Fruit fly (Drosophila melanogaster) whole organism, embryonic: Measurements from ENCODE around the gene CG9676.

Source experiments
- Adf1 ChIP-seq: fragments of 200-800 bp; sonication (Bioruptor generic); IDR thresholded peaks from 2 replicates; pipeline ENCODE4 v1.3.6; 2022; ENCODE audit warnings: missing biosample characterization, missing genetic modification characterization
- CG11456 ChIP-seq: fragments of 200-800 bp; sonication (Bioruptor generic); IDR thresholded peaks from 3 replicates; pipeline ENCODE4 v1.3.6; 2022; ENCODE audit warnings: missing biosample characterization, missing genetic modification characterization
- CG12155 ChIP-seq: fragments of 200-800 bp; sonication (Bioruptor generic); optimal IDR thresholded peaks from 3 replicates; lab custom pipeline; 2016; ENCODE audit warnings: missing biosample characterization, missing genetic modification characterization
- CG12299 ChIP-seq: fragments of 200-800 bp; sonication (Bioruptor generic); optimal IDR thresholded peaks from 2 replicates; lab custom pipeline; 2018; ENCODE audit warnings: missing biosample characterization, mild to moderate bottlenecking, missing genetic modification characterization
- CG13894 ChIP-seq: fragments of 200-800 bp; sonication (Bioruptor generic); optimal IDR thresholded peaks from 3 replicates; lab custom pipeline; 2018; ENCODE audit warnings: missing biosample characterization, mild to moderate bottlenecking, missing genetic modification characterization, moderate library complexity
- CG14050 ChIP-seq: fragments of 200-800 bp; sonication (Bioruptor generic); IDR thresholded peaks from 3 replicates; pipeline ENCODE4 v1.3.6; 2022; ENCODE audit warnings: missing biosample characterization, missing genetic modification characterization
- CG15073 ChIP-seq: fragments of 200-800 bp; sonication (Bioruptor generic); optimal IDR thresholded peaks from 2 replicates; lab custom pipeline; 2016; ENCODE audit warnings: missing biosample characterization, missing genetic modification characterization
- CG1529 ChIP-seq: fragments of 200-800 bp; sonication (Bioruptor generic); optimal IDR thresholded peaks from 3 replicates; lab custom pipeline; 2018; ENCODE audit warnings: missing biosample characterization, missing genetic modification characterization
- CG16779 ChIP-seq: fragments of 200-800 bp; sonication (Bioruptor generic); IDR thresholded peaks from 2 replicates; pipeline ENCODE4 v1.3.6; 2022; ENCODE audit warnings: missing biosample characterization, missing genetic modification characterization
- CG16815 ChIP-seq: fragments of 200-800 bp; sonication (Bioruptor generic); optimal IDR thresholded peaks from 3 replicates; lab custom pipeline; 2017; ENCODE audit warnings: missing biosample characterization, mild to moderate bottlenecking, missing genetic modification characterization
- CG17802 ChIP-seq: fragments of 200-800 bp; sonication (Bioruptor generic); optimal IDR thresholded peaks from 2 replicates; lab custom pipeline; 2018; ENCODE audit warnings: missing biosample characterization, mild to moderate bottlenecking, missing genetic modification characterization, moderate library complexity
- CG17829 ChIP-seq: fragments of 200-800 bp; optimal IDR thresholded peaks from 2 replicates; lab custom pipeline; 2019; ENCODE audit warnings: missing biosample characterization, mild to moderate bottlenecking, missing genetic modification characterization, moderate library complexity
- CG2129 ChIP-seq: fragments of 200-800 bp; sonication (Bioruptor generic); IDR thresholded peaks from 2 replicates; pipeline ENCODE4 v1.3.6; 2022; ENCODE audit warnings: missing biosample characterization, missing genetic modification characterization; ENCODE audit not compliant: partially characterized antibody
- CG32767 ChIP-seq: fragments of 200-800 bp; sonication (Bioruptor generic); IDR thresholded peaks from 2 replicates; pipeline ENCODE4 v1.3.6; 2022; ENCODE audit warnings: missing biosample characterization, missing genetic modification characterization
- CG33213 ChIP-seq: fragments of 200-800 bp; sonication (Bioruptor generic); optimal IDR thresholded peaks from 3 replicates; lab custom pipeline; 2016; ENCODE audit warnings: missing biosample characterization, missing genetic modification characterization
- CG3407 ChIP-seq: fragments of 200-800 bp; sonication (Bioruptor generic); optimal IDR thresholded peaks from 2 replicates; lab custom pipeline; 2018; ENCODE audit warnings: missing biosample characterization, mild to moderate bottlenecking, missing genetic modification characterization
- CG4404 ChIP-seq: fragments of 200-800 bp; sonication (Bioruptor generic); IDR thresholded peaks from 2 replicates; pipeline ENCODE4 v1.3.6; 2022; ENCODE audit warnings: missing biosample characterization, missing genetic modification characterization
- CG4707 ChIP-seq: fragments of 200-800 bp; sonication (Bioruptor generic); optimal IDR thresholded peaks from 2 replicates; lab custom pipeline; 2018; ENCODE audit warnings: missing biosample characterization, mild to moderate bottlenecking, missing genetic modification characterization, moderate library complexity
- CG6272 ChIP-seq: fragments of 200-800 bp; sonication (Bioruptor generic); IDR thresholded peaks from 2 replicates; pipeline ENCODE4 v1.3.6; 2022; ENCODE audit warnings: missing biosample characterization, missing genetic modification characterization
- CG6791 ChIP-seq: fragments of 200-800 bp; sonication (Bioruptor generic); IDR thresholded peaks from 3 replicates; pipeline ENCODE4 v1.3.6; 2022; ENCODE audit warnings: missing biosample characterization, missing genetic modification characterization; ENCODE audit not compliant: partially characterized antibody
- CTCF ChIP-seq: fragments of 200-800 bp; sonication (Bioruptor generic); optimal IDR thresholded peaks from 2 replicates; lab custom pipeline; 2017; ENCODE audit warnings: missing biosample characterization, mild to moderate bottlenecking, missing genetic modification characterization, moderate library complexity
- Deaf1 ChIP-seq: fragments of 200-800 bp; optimal IDR thresholded peaks from 3 replicates; lab custom pipeline; 2019; ENCODE audit warnings: missing biosample characterization, mild to moderate bottlenecking, missing genetic modification characterization, moderate library complexity
- Fer2 ChIP-seq: fragments of 200-800 bp; sonication (Bioruptor generic); optimal IDR thresholded peaks from 2 replicates; lab custom pipeline; 2018; ENCODE audit warnings: missing biosample characterization, mild to moderate bottlenecking, missing genetic modification characterization, moderate library complexity
- HHEX ChIP-seq: fragments of 200-800 bp; sonication (Bioruptor generic); optimal IDR thresholded peaks from 3 replicates; lab custom pipeline; 2017; ENCODE audit warnings: missing biosample characterization, mild to moderate bottlenecking, missing genetic modification characterization, missing genetic modification reagents
- HLH3B ChIP-seq: fragments of 200-800 bp; sonication (Bioruptor generic); IDR thresholded peaks from 2 replicates; pipeline ENCODE4 v1.3.6; 2022; ENCODE audit warnings: missing biosample characterization, missing genetic modification characterization
- Hmr ChIP-seq: fragments of 200-800 bp; sonication (Bioruptor generic); optimal IDR thresholded peaks from 3 replicates; lab custom pipeline; 2017; ENCODE audit warnings: mild to moderate bottlenecking, missing biosample characterization, missing genetic modification reagents, missing genetic modification characterization
- Kr ChIP-seq: fragments of 200-800 bp; sonication (Bioruptor generic); optimal IDR thresholded peaks from 2 replicates; lab custom pipeline; 2017; ENCODE audit warnings: missing biosample characterization, mild to moderate bottlenecking, missing genetic modification characterization
- Lim3 ChIP-seq: fragments of 200-800 bp; sonication (Bioruptor generic); IDR thresholded peaks from 2 replicates; pipeline ENCODE4 v1.3.6; 2022; ENCODE audit warnings: missing biosample characterization, missing genetic modification characterization
- MBD-R2 ChIP-seq: fragments of 200-800 bp; sonication (Bioruptor generic); IDR thresholded peaks from 2 replicates; pipeline ENCODE4 v1.3.6; 2022; ENCODE audit warnings: missing biosample characterization, missing genetic modification characterization
- Med ChIP-seq: fragments of 200-800 bp; sonication (Bioruptor generic); peaks from one replicate; lab custom pipeline; 2016; ENCODE audit warnings: missing biosample characterization, missing genetic modification characterization, mild to moderate bottlenecking, inconsistent platforms, moderate library complexity
- NC2α ChIP-seq: fragments of 200-800 bp; sonication (Bioruptor generic); optimal IDR thresholded peaks from 2 replicates; lab custom pipeline; 2016; ENCODE audit warnings: missing biosample characterization, missing genetic modification characterization
- Sox100B ChIP-seq: fragments of 200-800 bp; sonication (Bioruptor generic); optimal IDR thresholded peaks from 3 replicates; lab custom pipeline; 2018; ENCODE audit warnings: missing biosample characterization, mild to moderate bottlenecking, missing genetic modification characterization
- Taf1 ChIP-seq: fragments of 200-800 bp; sonication (Bioruptor generic); IDR thresholded peaks from 2 replicates; pipeline ENCODE4 v1.3.6; 2022; ENCODE audit warnings: missing biosample characterization, missing genetic modification characterization
- abd-A ChIP-seq: fragments of 200-800 bp; sonication (Bioruptor generic); optimal IDR thresholded peaks from 3 replicates; lab custom pipeline; 2019; ENCODE audit warnings: missing biosample characterization, mild to moderate bottlenecking, missing genetic modification characterization, moderate library complexity
- bowl ChIP-seq: fragments of 200-800 bp; sonication (Bioruptor generic); IDR thresholded peaks from 2 replicates; pipeline ENCODE4 v1.3.6; 2022; ENCODE audit warnings: missing biosample characterization, missing genetic modification characterization
- cas ChIP-seq: fragments of 200-800 bp; sonication (Bioruptor generic); IDR thresholded peaks from 2 replicates; pipeline ENCODE4 v1.3.6; 2022; ENCODE audit warnings: missing biosample characterization, missing genetic modification characterization
- ci ChIP-seq: fragments of 200-800 bp; sonication (Bioruptor generic); IDR thresholded peaks from 3 replicates; pipeline ENCODE4 v1.3.6; 2022; ENCODE audit warnings: missing biosample characterization, missing genetic modification characterization
- corto ChIP-seq: fragments of 200-800 bp; sonication (Bioruptor generic); optimal IDR thresholded peaks from 2 replicates; lab custom pipeline; 2016; ENCODE audit warnings: missing biosample characterization, mild to moderate bottlenecking, missing genetic modification characterization, moderate library complexity
- crp ChIP-seq, 2 experiments: fragments of 200-800 bp; sonication (Bioruptor generic); optimal IDR thresholded peaks; 2 replicates in 1 of 2; 3 replicates in 1 of 2; lab custom pipeline; 2017; ENCODE audit warnings: missing biosample characterization in 2 of 2, missing genetic modification characterization in 2 of 2, mild to moderate bottlenecking in 1 of 2, moderate library complexity in 1 of 2
- disco-r ChIP-seq: fragments of 200-800 bp; sonication (Bioruptor generic); optimal IDR thresholded peaks from 2 replicates; lab custom pipeline; 2016; ENCODE audit warnings: missing biosample characterization, missing genetic modification characterization
- dm ChIP-seq: fragments of 200-800 bp; sonication (Bioruptor generic); optimal IDR thresholded peaks from 3 replicates; lab custom pipeline; 2016; ENCODE audit warnings: missing biosample characterization, missing genetic modification characterization
- dysf ChIP-seq: fragments of 200-800 bp; sonication (Bioruptor generic); IDR thresholded peaks from 3 replicates; pipeline ENCODE4 v1.3.6; 2022; ENCODE audit warnings: missing biosample characterization, missing genetic modification characterization
- ems ChIP-seq: fragments of 200-800 bp; sonication (Bioruptor generic); optimal IDR thresholded peaks from 3 replicates; lab custom pipeline; 2016; ENCODE audit warnings: missing biosample characterization, missing genetic modification characterization
- ind ChIP-seq: fragments of 200-800 bp; sonication (Bioruptor generic); optimal IDR thresholded peaks from 3 replicates; lab custom pipeline; 2016; ENCODE audit warnings: missing biosample characterization, missing genetic modification characterization
- knrl ChIP-seq: fragments of 200-800 bp; sonication (Bioruptor generic); IDR thresholded peaks from 3 replicates; pipeline ENCODE4 v1.3.6; 2022; ENCODE audit warnings: missing biosample characterization, missing genetic modification characterization; ENCODE audit not compliant: partially characterized antibody
- scrt ChIP-seq: fragments of 200-800 bp; sonication (Bioruptor generic); optimal IDR thresholded peaks from 2 replicates; lab custom pipeline; 2018; ENCODE audit warnings: missing biosample characterization, mild to moderate bottlenecking, missing genetic modification characterization, moderate library complexity
- sens ChIP-seq: fragments of 200-800 bp; sonication (Bioruptor generic); peaks from one replicate; lab custom pipeline; 2016; ENCODE audit warnings: missing biosample characterization, missing genetic modification characterization
- ttk ChIP-seq: fragments of 200-800 bp; sonication (Bioruptor generic); IDR thresholded peaks from 2 replicates; pipeline ENCODE4 v2.1.2; 2022; ENCODE audit warnings: missing biosample characterization, missing genetic modification characterization
- vfl ChIP-seq: fragments of 200-800 bp; sonication (Bioruptor generic); optimal IDR thresholded peaks from 2 replicates; lab custom pipeline; 2016; ENCODE audit warnings: missing biosample characterization, missing genetic modification characterization
- vvl ChIP-seq: fragments of 200-800 bp; sonication (Bioruptor generic); IDR thresholded peaks from 2 replicates; pipeline ENCODE4 v1.3.6; 2022; ENCODE audit warnings: missing biosample characterization, missing genetic modification characterization

Gene CG9676

DNA sequence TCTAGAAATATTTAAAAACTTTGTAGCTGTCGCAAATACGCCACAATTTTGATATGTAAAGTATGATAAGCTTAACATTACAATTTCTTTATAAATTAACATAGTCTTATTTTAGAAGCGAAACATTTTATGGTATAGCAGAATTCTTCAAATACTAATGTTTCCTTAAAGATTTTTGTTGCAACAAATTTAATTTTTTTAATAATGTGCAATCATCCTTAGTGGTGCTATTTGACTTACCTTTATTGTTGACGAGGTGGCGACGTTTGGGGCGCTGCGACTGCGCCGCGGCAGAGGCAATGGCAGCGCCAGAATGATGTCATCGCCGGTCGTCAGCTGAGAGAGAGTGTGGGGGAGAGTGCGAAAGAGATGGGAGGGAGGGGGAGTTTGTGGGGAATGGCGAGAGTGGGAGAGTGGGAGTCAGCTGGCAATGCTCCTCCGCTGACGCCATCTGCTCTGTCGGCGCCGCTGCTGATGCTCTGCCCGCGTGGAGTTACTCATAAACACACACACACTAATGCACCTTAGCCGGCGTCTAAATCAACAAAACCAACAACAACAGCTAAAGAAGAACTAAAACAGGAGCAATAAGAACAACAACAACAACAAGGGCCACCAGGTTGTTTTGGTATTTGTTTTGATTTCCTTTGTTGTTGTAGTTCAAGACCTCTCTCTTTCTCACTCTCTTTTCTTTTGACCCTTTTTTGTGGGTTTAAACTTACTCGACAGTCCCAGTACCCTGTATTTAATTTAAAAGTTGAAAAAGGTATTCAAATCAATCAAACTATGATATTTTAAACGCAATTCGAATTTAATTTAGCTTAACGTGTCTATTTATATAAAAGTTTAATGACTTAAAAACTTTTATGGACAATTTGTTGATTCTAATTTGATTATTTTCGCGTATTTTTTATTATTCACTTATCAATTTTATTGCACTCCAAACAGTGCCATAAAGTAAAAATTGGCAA is 23.5 kb upstream of the CG9676 start (continued):
- peak; percentile 35 for TF ChIP-seq disco-r (GFP tag; lab: Kevin White, UChicago)
- TF ChIP-seq CG6791, result no peak
- peak; percentile 66 for TF ChIP-seq CG17829 (tag; lab: Kevin White, UChicago)
- TF ChIP-seq HLH3B, result peak; percentile 54
- TF ChIP-seq Taf1 (GFP tag; lab: Robert Waterston, UW), result peak; percentile 30; the same call in 1 of the 2 replicates
- TF ChIP-seq CG12155, result peak; percentile 47
- peak; percentile 28; the same call in 1 of the 2 replicates for TF ChIP-seq CG4404
- peak; percentile 54 for TF ChIP-seq CG4707 (GFP tag; lab: Kevin White, UChicago)
- TF ChIP-seq cas, result no peak
- peak; percentile 65 for TF ChIP-seq Sox100B
- TF ChIP-seq bowl (GFP tag; lab: Robert Waterston, UW), result no peak
- TF ChIP-seq Hmr (GFP tag; lab: Kevin White, UChicago), result peak; percentile 85
- no peak for TF ChIP-seq knrl
- peak; percentile 64 for TF ChIP-seq HHEX (GFP tag; lab: Kevin White, UChicago)
- TF ChIP-seq scrt (GFP tag; lab: Kevin White, UChicago), result peak; percentile 24
- TF ChIP-seq CG3407 (GFP tag; lab: Kevin White, UChicago), result peak; percentile 63
- TF ChIP-seq Lim3 (GFP tag; lab: Robert Waterston, UW), result no peak
- TF ChIP-seq corto, result no peak
- TF ChIP-seq ttk (GFP tag; lab: Robert Waterston, UW), result peak; percentile 60
- no peak for TF ChIP-seq CG15073
- peak; percentile 15; the same call in 1 of the 2 replicates for TF ChIP-seq MBD-R2 (GFP tag; lab: Robert Waterston, UW)
- TF ChIP-seq CG16815, result peak; percentile 56
- TF ChIP-seq ind (GFP tag; lab: Kevin White, UChicago), result peak; percentile 34
- peak; percentile 78 for TF ChIP-seq CG32767
- peak; percentile 81 for TF ChIP-seq dysf (GFP tag; lab: Robert Waterston, UW)
- peak; percentile 51 for TF ChIP-seq vvl (GFP tag; lab: Robert Waterston, UW)
- peak; percentile 97 for TF ChIP-seq Adf1 (GFP tag; lab: Robert Waterston, UW)

DNA sequence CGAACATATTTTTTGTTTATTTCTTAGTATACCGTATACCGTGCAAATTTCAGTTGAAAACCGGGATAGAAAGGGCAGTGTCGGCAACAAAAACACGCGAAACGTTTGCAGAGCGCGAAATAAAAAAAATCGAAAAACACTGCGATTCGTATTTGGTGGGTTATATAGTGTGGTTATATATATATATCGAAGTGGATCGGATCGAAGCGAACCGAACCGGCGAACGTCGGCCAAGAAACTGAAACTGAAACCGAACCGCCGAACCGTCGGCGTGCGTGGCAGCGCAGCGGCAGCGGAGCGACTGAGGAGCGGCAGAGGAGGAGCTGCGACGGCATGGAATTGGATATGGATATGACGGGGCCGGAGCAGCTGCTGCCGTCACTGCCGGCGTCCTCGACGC is 21.2 kb upstream of the CG9676 start, which contains the start of the genes CG32572 and CG34325:
TSS of gene CG32572 (plus strand) at position 16 of the 400 bp plus-strand sequence.
TSS of gene CG34325 (minus strand) at position 244 of the 400 bp plus-strand sequence.
- TF ChIP-seq Adf1 (GFP tag; lab: Robert Waterston, UW) (peak; percentile 91), CG17802 (tag; lab: Kevin White, UChicago) (no peak), Sox100B (no peak), Fer2 (tag; lab: Kevin White, UChicago) (no peak), crp (GFP tag; optimal IDR thresholded peaks at IDR 0.05; lab: Kevin White, UChicago) (no peak), vfl (GFP tag; lab: Kevin White, UChicago) (no peak), CG6272 (GFP tag; lab: Robert Waterston, UW) (no peak), Kr (no peak), Deaf1 (tag; lab: Kevin White, UChicago) (peak; percentile 73), CG13894 (tag; lab: Kevin White, UChicago) (peak; percentile 2), NC2α (GFP tag; lab: Kevin White, UChicago) (no peak), CG1529 (no peak), ems (GFP tag; lab: Kevin White, UChicago) (no peak), CG12299 (tag; lab: Kevin White, UChicago) (no peak), dm (GFP tag; lab: Kevin White, UChicago) (no peak), CG33213 (GFP tag; lab: Kevin White, UChicago) (no peak), CG16779 (0 out of 2 replicates have a peak, but pooled peaks have one; percentile 8), CG14050 (GFP tag; lab: Robert Waterston, UW) (peak; percentile 54; the same call in 1 of the 3 replicates), abd-A (tag; lab: Kevin White, UChicago) (no peak), Med (GFP tag; lab: Kevin White, UChicago) (peak; percentile 11), CTCF (GFP tag; lab: Kevin White, UChicago) (no peak), CG2129 (GFP tag; lab: Robert Waterston, UW) (no peak), sens (GFP tag; lab: Kevin White, UChicago) (peak; percentile 17), CG11456 (GFP tag; lab: Robert Waterston, UW) (no peak), ci (GFP tag; lab: Robert Waterston, UW) (0 out of 3 replicates have a peak, but pooled peaks have one; percentile 16)
- TF ChIP-seq, all 482 proteins: peak for 8
